Worm (Caenorhabditis elegans): ENCODE data around the gene lro-1.

- TF ChIP-seq nhr-28 (tag; optimal IDR thresholded peaks at IDR 0.05) (no peak), ztf-11 (tag; optimal IDR thresholded peaks at IDR 0.05) (no peak), pha-4 (tag; optimal IDR thresholded peaks at IDR 0.05) (no peak), elt-3 (tag; optimal IDR thresholded peaks at IDR 0.05) (no peak), unc-62 (GFP tag; optimal IDR thresholded peaks at IDR 0.05) (no peak)
Observed at ce11 chrX:6318803-6319202, 46.9 kb downstream of the lro-1 start.
